Fruit fly (Drosophila melanogaster): ENCODE results near the gene bnb.
A peak's percentile ranks its signal among the peaks of the same experiment; 100 is the strongest.

bnb gene

dm6 chrX:18775839-18776538 is 21.5 kb downstream of the bnb start (continued):
- TF ChIP-seq chn (GFP tag; optimal IDR thresholded peaks at IDR 0.05) (peak; percentile 47), CG9817 (tag; optimal IDR thresholded peaks at IDR 0.05) (peak; percentile 4), lmd (GFP tag; IDR thresholded peaks at IDR 0.05) (peak; percentile 49; the same call in 1 of the 2 replicates), Ets65A (GFP tag) (peak; percentile 27), Meics (GFP tag; optimal IDR thresholded peaks at IDR 0.05) (peak; percentile 25), nerfin-1 (tag; optimal IDR thresholded peaks at IDR 0.05) (peak; percentile 68), az2 (GFP tag; optimal IDR thresholded peaks at IDR 0.05) (peak; percentile 72), ac (GFP tag; optimal IDR thresholded peaks at IDR 0.05) (peak; percentile 31), tna (GFP tag; IDR thresholded peaks at IDR 0.05; ENCODE audit: partially characterized antibody) (no peak), CG18619 (GFP tag; optimal IDR thresholded peaks at IDR 0.05) (peak; percentile 56), YL-1 (GFP tag; optimal IDR thresholded peaks at IDR 0.05) (peak; percentile 8), ato (GFP tag; IDR thresholded peaks at IDR 0.05; ENCODE audit: partially characterized antibody) (no peak), CG6254 (GFP tag; optimal IDR thresholded peaks at IDR 0.05) (peak; percentile 49), CG30403 (GFP tag; optimal IDR thresholded peaks at IDR 0.05) (peak; percentile 74), CG9215 (GFP tag; IDR thresholded peaks at IDR 0.05) (0 out of 2 replicates have a peak, but pooled peaks have one; percentile 15), chif (GFP tag; optimal IDR thresholded peaks at IDR 0.05) (peak in 1 of 2 experiments; percentile 55), CG31441 (GFP tag; IDR thresholded peaks at IDR 0.05) (peak; percentile 76), CG2678 (tag; optimal IDR thresholded peaks at IDR 0.05) (peak; percentile 73), CG11504 (tag; optimal IDR thresholded peaks at IDR 0.05) (peak; percentile 74), CG10462 (GFP tag; optimal IDR thresholded peaks at IDR 0.05) (peak; percentile 43), vvl (GFP tag; IDR thresholded peaks at IDR 0.05) (peak; percentile 39; the same call in 1 of the 2 replicates), CG11695 (GFP tag; IDR thresholded peaks at IDR 0.05) (no peak), bowl (GFP tag; IDR thresholded peaks at IDR 0.05) (no peak), CG10209 (GFP tag; optimal IDR thresholded peaks at IDR 0.05) (peak; percentile 51), CG17361 (GFP tag; IDR thresholded peaks at IDR 0.05) (peak; percentile 87), CG5953 (GFP tag; IDR thresholded peaks at IDR 0.05) (no peak), CG12219 (GFP tag; optimal IDR thresholded peaks at IDR 0.05) (peak; percentile 47), CG2875 (GFP tag; optimal IDR thresholded peaks at IDR 0.05) (peak; percentile 70), Fer3 (tag; optimal IDR thresholded peaks at IDR 0.05) (no peak), HmgZ (tag; optimal IDR thresholded peaks at IDR 0.05) (peak; percentile 28), nom (GFP tag; optimal IDR thresholded peaks at IDR 0.05) (peak; percentile 75), Gsc (GFP tag; IDR thresholded peaks at IDR 0.05) (no peak), run (tag; optimal IDR thresholded peaks at IDR 0.05) (peak; percentile 17), ase (GFP tag; IDR thresholded peaks at IDR 0.05) (no peak), CG14860 (GFP tag; IDR thresholded peaks at IDR 0.05; ENCODE audit: partially characterized antibody) (no peak), B-H1 (GFP tag; IDR thresholded peaks at IDR 0.05) (no peak), aop (GFP tag; IDR thresholded peaks at IDR 0.05) (no peak), NfI (GFP tag; optimal IDR thresholded peaks at IDR 0.05) (peak; percentile 38), CG9437 (GFP tag; optimal IDR thresholded peaks at IDR 0.05) (peak; percentile 77), Hr3 (GFP tag; optimal IDR thresholded peaks at IDR 0.05) (peak; percentile 56), E2f2 (GFP tag; IDR thresholded peaks at IDR 0.05) (0 out of 2 replicates have a peak, but pooled peaks have one; percentile 9), Hsf (GFP tag; optimal IDR thresholded peaks at IDR 0.05) (peak; percentile 45), Opbp (GFP tag; IDR thresholded peaks at IDR 0.05; ENCODE audit: partially characterized antibody) (no peak), CG2202 (tag; optimal IDR thresholded peaks at IDR 0.05) (peak; percentile 72), ssp (GFP tag; IDR thresholded peaks at IDR 0.05) (peak; percentile 46; the same call in 1 of the 2 replicates), Hr51 (GFP tag; optimal IDR thresholded peaks at IDR 0.05) (peak in 1 of 2 experiments; percentile 60), gcm (GFP tag; optimal IDR thresholded peaks at IDR 0.05) (peak; percentile 72), CG12104 (GFP tag; optimal IDR thresholded peaks at IDR 0.05) (peak; percentile 13)
